Worm (Caenorhabditis elegans): Measurements from ENCODE around the gene clec-176.

DNA sequence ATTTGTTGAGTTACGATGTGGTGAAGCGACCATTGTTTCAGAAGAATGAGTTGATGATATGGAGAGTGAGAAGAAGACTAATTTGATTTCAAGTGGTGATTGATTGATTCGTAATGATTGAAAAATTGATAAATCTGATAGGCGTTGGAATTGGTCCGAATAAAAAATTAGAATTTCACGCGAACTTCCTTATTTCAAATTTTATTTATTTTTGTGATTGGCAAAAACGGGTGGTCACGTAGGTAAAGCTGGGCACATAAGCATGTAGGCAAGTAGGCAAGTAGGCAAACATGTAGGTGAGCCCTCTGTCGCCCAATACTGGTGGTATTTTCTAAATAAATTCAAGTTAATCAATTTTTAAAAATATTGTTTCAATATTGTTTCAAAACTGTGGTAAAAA is 49.4 kb downstream of the clec-176 start, which contains the start of gene C09B9.4:
- TF ChIP-seq mep-1 (tag; optimal IDR thresholded peaks at IDR 0.05) = no peak
- TF ChIP-seq cnd-1 (tag; optimal IDR thresholded peaks at IDR 0.05) = no peak
- TF ChIP-seq unc-39 (tag; optimal IDR thresholded peaks at IDR 0.05) = no peak
- TF ChIP-seq blmp-1 (tag; optimal IDR thresholded peaks at IDR 0.05) = no peak
- no peak for TF ChIP-seq ztf-11 (tag; optimal IDR thresholded peaks at IDR 0.05)
- TF ChIP-seq bed-3 (GFP tag; optimal IDR thresholded peaks at IDR 0.05) = no peak
- TF ChIP-seq pha-4 (tag; optimal IDR thresholded peaks at IDR 0.05) = no peak
- no peak for TF ChIP-seq elt-1 (tag; optimal IDR thresholded peaks at IDR 0.05; ENCODE audit: borderline replicate concordance, insufficient read depth)
- TF ChIP-seq elt-3 (tag; optimal IDR thresholded peaks at IDR 0.05) = no peak
- TF ChIP-seq unc-62 (GFP tag; optimal IDR thresholded peaks at IDR 0.05) = no peak
- no peak for TF ChIP-seq sem-2 (GFP tag; optimal IDR thresholded peaks at IDR 0.05)
- no peak for TF ChIP-seq lsy-2 (tag; optimal IDR thresholded peaks at IDR 0.05)
- no peak for TF ChIP-seq lin-13 (tag; optimal IDR thresholded peaks at IDR 0.05)
- no peak for TF ChIP-seq mls-2 (tag; optimal IDR thresholded peaks at IDR 0.05)
